Worm (Caenorhabditis elegans) whole organism, late embryonic: Measurements from ENCODE around the gene Y57A10A.4.

Source experiments
- K09A11.1 ChIP-seq: sonication (generic microtip); optimal IDR thresholded peaks from 2 replicates; lab custom pipeline; 2017; ENCODE audit warnings: antibody characterized with exemption, mild to moderate bottlenecking, missing genetic modification characterization, missing compliant biosample characterization; ENCODE audit not compliant: insufficient read depth
- T23F11.4 ChIP-seq: fragments of 200-800 bp; sonication (Bioruptor generic); optimal IDR thresholded peaks from 2 replicates; lab custom pipeline; 2018; ENCODE audit warnings: mild to moderate bottlenecking, missing genetic modification characterization, missing compliant biosample characterization
- ceh-22 ChIP-seq: sonication (generic microtip); optimal IDR thresholded peaks from 2 replicates; lab custom pipeline; 2017; ENCODE audit warnings: missing biosample characterization, missing genetic modification characterization
- ceh-24 ChIP-seq: sonication (generic microtip); optimal IDR thresholded peaks from 2 replicates; lab custom pipeline; 2016; ENCODE audit warnings: mild to moderate bottlenecking, missing genetic modification characterization, missing compliant biosample characterization
- ceh-30 ChIP-seq: fragments of 150-350 bp; optimal IDR thresholded peaks from 2 replicates; lab custom pipeline; 2014; ENCODE audit warnings: missing biosample characterization, missing genetic modification characterization
- ceh-34 ChIP-seq: sonication (generic microtip); optimal IDR thresholded peaks from 2 replicates; lab custom pipeline; 2016; ENCODE audit warnings: mild to moderate bottlenecking, missing genetic modification characterization, missing compliant biosample characterization
- ceh-48 ChIP-seq: sonication (generic microtip); optimal IDR thresholded peaks from 2 replicates; lab custom pipeline; 2016; ENCODE audit warnings: missing genetic modification characterization, inconsistent platforms, missing compliant biosample characterization
- ceh-6 ChIP-seq: fragments of 200-800 bp; sonication (Bioruptor generic); optimal IDR thresholded peaks from 2 replicates; lab custom pipeline; 2018; ENCODE audit warnings: mild to moderate bottlenecking, missing genetic modification characterization, missing compliant biosample characterization
- che-1 ChIP-seq: sonication (generic microtip); optimal IDR thresholded peaks from 2 replicates; lab custom pipeline; 2016; ENCODE audit warnings: mild to moderate bottlenecking, missing genetic modification characterization, missing compliant biosample characterization
- dve-1 ChIP-seq: sonication (generic microtip); optimal IDR thresholded peaks from 2 replicates; lab custom pipeline; 2017; ENCODE audit warnings: antibody characterized with exemption, mild to moderate bottlenecking, missing genetic modification characterization, missing compliant biosample characterization
- elt-2 ChIP-seq: sonication (generic microtip); optimal IDR thresholded peaks from 2 replicates; lab custom pipeline; 2016; ENCODE audit warnings: missing genetic modification reagents, missing genetic modification characterization, missing compliant biosample characterization
- ets-4 ChIP-seq: sonication (generic microtip); optimal IDR thresholded peaks from 2 replicates; lab custom pipeline; 2016; ENCODE audit warnings: missing genetic modification characterization, missing compliant biosample characterization
- eyg-1 ChIP-seq: sonication (generic microtip); optimal IDR thresholded peaks from 2 replicates; lab custom pipeline; 2016; ENCODE audit warnings: missing genotype, missing genetic modification characterization, missing compliant biosample characterization
- fax-1 ChIP-seq: sonication (generic microtip); optimal IDR thresholded peaks from 2 replicates; lab custom pipeline; 2016; ENCODE audit warnings: missing genotype, missing genetic modification characterization, missing compliant biosample characterization
- hlh-13 ChIP-seq: fragments of 200-800 bp; sonication (Bioruptor generic); optimal IDR thresholded peaks from 2 replicates; lab custom pipeline; 2018; ENCODE audit warnings: mild to moderate bottlenecking, missing genetic modification characterization, missing compliant biosample characterization
- hlh-6 ChIP-seq: sonication (generic microtip); optimal IDR thresholded peaks from 2 replicates; lab custom pipeline; 2016; ENCODE audit warnings: missing genotype, missing genetic modification characterization, missing compliant biosample characterization
- madf-2 ChIP-seq: sonication (generic microtip); optimal IDR thresholded peaks from 2 replicates; lab custom pipeline; 2017; ENCODE audit warnings: missing genetic modification characterization, missing compliant biosample characterization
- mec-3 ChIP-seq: sonication (generic microtip); optimal IDR thresholded peaks from 2 replicates; lab custom pipeline; 2016; ENCODE audit warnings: borderline replicate concordance, missing genetic modification characterization, missing compliant biosample characterization
- pag-3 ChIP-seq: sonication (generic microtip); optimal IDR thresholded peaks from 2 replicates; lab custom pipeline; 2016; ENCODE audit warnings: missing compliant biosample characterization, missing genetic modification characterization, borderline replicate concordance
- pat-9 ChIP-seq: fragments of 200-800 bp; sonication (Bioruptor generic); optimal IDR thresholded peaks from 2 replicates; lab custom pipeline; 2018; ENCODE audit warnings: mild to moderate bottlenecking, missing genetic modification characterization, moderate library complexity, missing compliant biosample characterization
- pha-2 ChIP-seq: sonication (generic microtip); optimal IDR thresholded peaks from 2 replicates; lab custom pipeline; 2017; ENCODE audit warnings: mild to moderate bottlenecking, missing genetic modification characterization, missing compliant biosample characterization
- pha-4 ChIP-seq: fragments of 150-350 bp; optimal IDR thresholded peaks from 2 replicates; lab custom pipeline; 2018; ENCODE audit warnings: missing biosample characterization, missing genetic modification reagents, missing genetic modification characterization
- sox-2 ChIP-seq: fragments of 200-800 bp; sonication (Bioruptor generic); IDR thresholded peaks from 2 replicates; pipeline ENCODE4 v1.3.6; 2022; ENCODE audit warnings: missing genetic modification reagents, missing genetic modification characterization, missing compliant biosample characterization
- ttx-3 ChIP-seq: sonication (generic microtip); optimal IDR thresholded peaks from 2 replicates; lab custom pipeline; 2016; ENCODE audit warnings: missing genetic modification reagents, missing genetic modification characterization, missing compliant biosample characterization
- unc-86 ChIP-seq: sonication (generic microtip); optimal IDR thresholded peaks from 2 replicates; lab custom pipeline; 2016; ENCODE audit warnings: missing genetic modification characterization, missing compliant biosample characterization

Y57A10A.4 gene

ce11 chrII:12176521-12176920, 24.8 kb downstream of the Y57A10A.4 start:
- TF ChIP-seq hlh-13 (GFP tag; lab: Kevin White, UChicago) (no peak), ceh-48 (tag; lab: Kevin White, UChicago) (peak; percentile 62)

ce11 chrII:12184857-12185256, 33.1 kb downstream of the Y57A10A.4 start, which contains the start of gene Y57A10A.13:
TSS of gene Y57A10A.13 (minus strand) at chrII:12184902.
- TF ChIP-seq dve-1 (tag; lab: Kevin White, UChicago) = no peak
- TF ChIP-seq ceh-22 (tag; lab: Kevin White, UChicago) = no peak
- TF ChIP-seq pha-2 (tag; lab: Kevin White, UChicago) = no peak
- TF ChIP-seq pat-9 (tag; lab: Kevin White, UChicago) = no peak
- TF ChIP-seq sox-2 (GFP tag; lab: Robert Waterston, UW) = no peak
- TF ChIP-seq ceh-24 (tag; lab: Kevin White, UChicago) = no peak
- no peak for TF ChIP-seq ceh-6 (GFP tag; lab: Kevin White, UChicago)

- TF ChIP-seq ets-4 (tag; lab: Kevin White, UChicago) (no peak), elt-2 (peak; percentile 91)
- TF ChIP-seq, all 69 proteins: peak for 1
Measured at ce11 chrII:12185710-12186109, 34.0 kb downstream of the Y57A10A.4 start, which contains the start of gene Y57A10A.14. TSS of gene Y57A10A.14 (plus strand) at chrII:12185937.

- no peak for TF ChIP-seq ttx-3
- no peak for TF ChIP-seq pag-3
- no peak for TF ChIP-seq dve-1 (tag; lab: Kevin White, UChicago)
- TF ChIP-seq pha-2 (tag; lab: Kevin White, UChicago) = no peak
- no peak for TF ChIP-seq K09A11.1 (tag; lab: Kevin White, UChicago)
Measured at ce11 chrII:12186726-12187125, 35.0 kb downstream of the Y57A10A.4 start.

ce11 chrII:12189193-12189592, 37.5 kb downstream of the Y57A10A.4 start:
- TF ChIP-seq dve-1 (tag; lab: Kevin White, UChicago) (peak; percentile 43), mec-3 (tag; lab: Kevin White, UChicago) (no peak)

- TF ChIP-seq ceh-24 (tag; lab: Kevin White, UChicago) (no peak), ceh-48 (tag; lab: Kevin White, UChicago) (peak; percentile 9), madf-2 (no peak), ceh-30 (no peak)
Measured at ce11 chrII:12199209-12199608, 47.5 kb downstream of the Y57A10A.4 start.

ce11 chrII:12199912-12200637, 48.3 kb downstream of the Y57A10A.4 start, which contains the start of gene polg-1:
TSS of gene polg-1 (minus strand) at chrII:12199962.
- TF ChIP-seq pha-4 (tag; lab: Kevin White, UChicago) (no peak), ceh-48 (tag; lab: Kevin White, UChicago) (peak; percentile 4)
- TF ChIP-seq, all 69 proteins: peak for 1

ce11 chrII:12202281-12202680, 50.5 kb downstream of the Y57A10A.4 start, which contains the start of gene trpp-5:
TSS of gene trpp-5 (minus strand) at chrII:12202381.
- TF ChIP-seq pha-4 (tag; lab: Kevin White, UChicago) = no peak
- no peak for TF ChIP-seq unc-86 (tag; lab: Kevin White, UChicago)
- TF ChIP-seq, all 69 proteins: peak for 0

ce11 chrII:12202921-12203320, 51.2 kb downstream of the Y57A10A.4 start, which contains the start of gene aqp-12:
TSS of gene aqp-12 (plus strand) at chrII:12203221.
- TF ChIP-seq ttx-3 (no peak), che-1 (tag; lab: Kevin White, UChicago) (no peak), eyg-1 (tag; lab: Kevin White, UChicago) (no peak), fax-1 (no peak), hlh-6 (tag; lab: Kevin White, UChicago) (no peak), ceh-34 (tag; lab: Kevin White, UChicago) (no peak), T23F11.4 (GFP tag; lab: Kevin White, UChicago) (no peak)
- TF ChIP-seq, all 69 proteins: peak for 0
